Worm (Caenorhabditis elegans): ENCODE measurements around the gene fbxb-84.

fbxb-84 gene

DNA sequence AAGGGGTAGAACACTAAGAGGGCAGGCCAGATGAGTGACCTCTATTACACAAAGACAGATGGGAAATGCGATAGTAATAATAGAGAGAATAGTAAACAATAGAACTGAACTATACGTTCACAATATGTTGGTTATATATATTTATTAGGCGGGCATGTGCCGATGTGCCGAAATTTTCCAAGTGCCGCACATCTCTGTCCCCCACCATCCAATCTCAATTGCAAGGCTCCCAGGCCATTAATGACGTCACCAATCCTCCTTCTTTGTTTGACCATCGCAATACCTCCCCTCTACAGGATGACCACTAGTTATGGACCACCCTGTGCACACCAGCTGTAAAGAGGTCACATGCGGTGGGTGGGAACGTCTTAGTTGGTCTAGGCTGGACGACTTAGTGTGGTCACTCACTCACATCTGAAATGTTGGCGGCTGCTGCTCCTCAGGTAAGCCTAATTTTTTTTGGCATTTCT is 32.9 kb upstream of the fbxb-84 start, which contains the start of gene F40G9.6:
TSS of gene F40G9.6 (plus strand) at position 420 of the 470 bp plus-strand sequence.
- TF ChIP-seq ceh-82 (tag; optimal IDR thresholded peaks at IDR 0.05) (no peak), aha-1 (tag; optimal IDR thresholded peaks at IDR 0.05) (no peak), sptf-1 (tag; optimal IDR thresholded peaks at IDR 0.05) (no peak), unc-98 (GFP tag; IDR thresholded peaks at IDR 0.05) (no peak), nhr-90 (tag; optimal IDR thresholded peaks at IDR 0.05; ENCODE audit: poor library complexity) (no peak), aly-2 (tag; optimal IDR thresholded peaks at IDR 0.05) (no peak), nhr-85 (tag) (no peak), egl-13 (tag; optimal IDR thresholded peaks at IDR 0.05) (no peak), ceh-88 (GFP tag; IDR thresholded peaks at IDR 0.05) (no peak), hpl-2 (GFP tag; optimal IDR thresholded peaks at IDR 0.05) (no peak), xbp-1 (tag; optimal IDR thresholded peaks at IDR 0.05) (no peak), lin-15B (tag; optimal IDR thresholded peaks at IDR 0.05) (no peak), mdl-1 (tag; optimal IDR thresholded peaks at IDR 0.05) (no peak), lin-13 (GFP tag; optimal IDR thresholded peaks at IDR 0.05) (no peak)

- TF ChIP-seq nhr-11 (tag; optimal IDR thresholded peaks at IDR 0.05) (no peak), F16B12.6 (tag; optimal IDR thresholded peaks at IDR 0.05) (no peak), blmp-1 (tag; optimal IDR thresholded peaks at IDR 0.05) (no peak), hpl-2 (GFP tag; optimal IDR thresholded peaks at IDR 0.05) (no peak), irx-1 (tag; optimal IDR thresholded peaks at IDR 0.05) (no peak), isw-1 (GFP tag; IDR thresholded peaks at IDR 0.05) (no peak), ces-1 (GFP tag; optimal IDR thresholded peaks at IDR 0.05) (no peak), skn-1 (tag; optimal IDR thresholded peaks at IDR 0.05) (no peak), nhr-47 (tag; optimal IDR thresholded peaks at IDR 0.05) (no peak), mef-2 (tag; optimal IDR thresholded peaks at IDR 0.05) (no peak), nhr-84 (tag; optimal IDR thresholded peaks at IDR 0.05) (no peak), aha-1 (tag; optimal IDR thresholded peaks at IDR 0.05) (no peak), nhr-77 (tag; optimal IDR thresholded peaks at IDR 0.05) (no peak), vab-15 (tag; optimal IDR thresholded peaks at IDR 0.05) (no peak), nhr-85 (tag) (no peak)
Measured at ce11 chrIII:178126-178525, 31.9 kb upstream of the fbxb-84 start.

DNA sequence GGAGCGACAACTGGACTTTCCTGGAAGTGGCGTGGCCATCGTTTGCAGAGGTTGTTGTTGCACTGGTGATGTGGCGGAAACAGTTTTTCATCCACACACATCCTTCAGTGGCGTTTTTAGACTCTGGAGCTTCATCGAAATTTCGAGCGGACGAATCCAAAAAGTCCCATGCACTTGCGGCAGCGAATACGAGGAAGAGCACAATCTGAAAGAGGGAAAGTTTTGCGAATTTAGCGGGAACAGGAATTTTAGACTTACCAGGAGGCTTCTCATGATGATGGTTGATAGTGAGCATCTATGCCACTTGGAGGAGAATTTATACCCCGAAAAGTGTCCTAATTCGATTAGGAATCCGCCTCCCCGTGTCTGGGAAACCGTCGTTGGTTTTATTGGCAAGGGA is 31.4 kb upstream of the fbxb-84 start, which contains the start of gene F40G9.14:
TSS of gene F40G9.14 (minus strand) at position 101 of the 400 bp plus-strand sequence.
- TF ChIP-seq ama-1 (optimal IDR thresholded peaks at IDR 0.05) (no peak), grh-1 (GFP tag; IDR thresholded peaks at IDR 0.05) (no peak), skn-1 (tag; optimal IDR thresholded peaks at IDR 0.05) (no peak), elt-3 (tag; optimal IDR thresholded peaks at IDR 0.05) (no peak), Y116A8C.19 (tag; optimal IDR thresholded peaks at IDR 0.05; ENCODE audit: borderline replicate concordance) (no peak), lin-13 (GFP tag; optimal IDR thresholded peaks at IDR 0.05) (no peak)

DNA sequence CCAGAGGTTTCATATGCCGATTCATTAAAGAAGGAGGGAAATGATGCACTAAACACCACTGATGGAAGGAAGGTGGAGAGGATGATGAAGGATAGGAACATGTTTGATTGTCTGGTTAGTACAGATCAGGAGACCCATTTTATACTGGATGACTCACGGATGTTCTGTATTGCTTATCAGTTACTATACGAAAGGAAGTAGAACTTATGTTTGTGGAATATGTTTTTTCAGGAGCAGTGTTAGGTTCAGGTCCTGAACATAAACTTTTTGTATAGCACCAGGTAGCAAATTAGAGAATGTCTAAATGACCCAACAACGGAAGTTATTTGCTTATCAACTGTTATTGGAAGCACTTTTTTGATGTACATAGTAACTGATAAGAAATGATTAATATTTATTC is 29.5 kb upstream of the fbxb-84 start, which contains the start of gene clec-148:
TSS of gene clec-148 (minus strand) at position 101 of the 400 bp plus-strand sequence.
- TF ChIP-seq rnt-1 (tag; optimal IDR thresholded peaks at IDR 0.05), result no peak
- no peak for TF ChIP-seq nhr-20 (tag; optimal IDR thresholded peaks at IDR 0.05)
- no peak for TF ChIP-seq blmp-1 (tag; optimal IDR thresholded peaks at IDR 0.05)
- no peak for TF ChIP-seq lin-39 (tag; optimal IDR thresholded peaks at IDR 0.05)
- no peak for TF ChIP-seq nhr-11 (tag; optimal IDR thresholded peaks at IDR 0.05)
- TF ChIP-seq ceh-8 (GFP tag; optimal IDR thresholded peaks at IDR 0.05), result no peak
- TF ChIP-seq zip-4 (GFP tag; optimal IDR thresholded peaks at IDR 0.05), result no peak
- no peak for TF ChIP-seq C16A3.4 (tag; optimal IDR thresholded peaks at IDR 0.05)

DNA sequence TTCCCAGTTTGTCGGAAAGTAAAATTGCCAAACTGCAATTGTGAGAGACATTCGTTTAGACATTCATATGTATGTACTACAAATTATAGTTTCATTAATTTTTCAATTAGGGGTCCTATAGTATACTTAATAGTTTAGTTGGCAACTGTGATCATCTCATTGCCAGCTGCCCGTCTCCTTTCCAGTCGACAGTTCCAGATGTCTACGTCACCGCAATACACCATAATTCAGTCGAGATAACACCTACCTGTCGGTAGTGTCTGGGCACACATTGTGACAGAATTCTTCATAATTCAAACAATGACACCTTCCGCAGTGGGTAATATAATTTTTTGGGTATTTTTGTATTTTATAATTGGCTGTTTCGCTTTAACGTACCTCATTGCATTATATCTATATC is 27.2 kb upstream of the fbxb-84 start, which contains the start of gene F40G9.19:
TSS of gene F40G9.19 (plus strand) at position 301 of the 400 bp plus-strand sequence.
- no peak for TF ChIP-seq nhr-71 (tag; optimal IDR thresholded peaks at IDR 0.05)
- no peak for TF ChIP-seq nhr-84 (tag; optimal IDR thresholded peaks at IDR 0.05)
- no peak for TF ChIP-seq grh-1 (GFP tag; IDR thresholded peaks at IDR 0.05)
- TF ChIP-seq lsy-2 (tag; optimal IDR thresholded peaks at IDR 0.05), result no peak
- no peak for TF ChIP-seq nhr-47 (tag; optimal IDR thresholded peaks at IDR 0.05)
- TF ChIP-seq fos-1 (tag; optimal IDR thresholded peaks at IDR 0.05), result no peak
